Fruit fly (Drosophila melanogaster) whole organism, embryonic: ENCODE measurements around the gene Nf-YA.

ENCODE experiments used
- Abd-B ChIP-seq: fragments of 200-800 bp; sonication (Bioruptor generic); optimal IDR thresholded peaks from 2 replicates; lab custom pipeline; 2018; ENCODE audit warnings: missing biosample characterization, mild to moderate bottlenecking, missing genetic modification characterization, moderate library complexity
- Ada2b ChIP-seq: fragments of 200-800 bp; sonication (Bioruptor generic); IDR thresholded peaks from 2 replicates; pipeline ENCODE4 v1.3.6; 2022; ENCODE audit warnings: missing biosample characterization, missing genetic modification characterization
- B-H2 ChIP-seq: fragments of 200-800 bp; sonication (Bioruptor generic); optimal IDR thresholded peaks from 2 replicates; lab custom pipeline; 2018; ENCODE audit warnings: missing biosample characterization, mild to moderate bottlenecking, missing genetic modification characterization
- CG10959 ChIP-seq: fragments of 200-800 bp; sonication (Bioruptor generic); IDR thresholded peaks from 2 replicates; pipeline ENCODE4 v1.3.6; 2022; ENCODE audit warnings: missing biosample characterization, missing genetic modification characterization
- CG11504 ChIP-seq: fragments of 200-800 bp; sonication (Bioruptor generic); optimal IDR thresholded peaks from 3 replicates; lab custom pipeline; 2019; ENCODE audit warnings: missing biosample characterization, mild to moderate bottlenecking, missing genetic modification characterization, moderate library complexity
- CG12236 ChIP-seq: fragments of 200-800 bp; sonication (Bioruptor generic); optimal IDR thresholded peaks from 2 replicates; lab custom pipeline; 2016; ENCODE audit warnings: missing biosample characterization, missing genetic modification characterization
- CG13424 ChIP-seq: fragments of 200-800 bp; sonication (Bioruptor generic); optimal IDR thresholded peaks from 2 replicates; lab custom pipeline; 2019; ENCODE audit warnings: missing biosample characterization, mild to moderate bottlenecking, missing genetic modification characterization, moderate library complexity
- CG13894 ChIP-seq: fragments of 200-800 bp; sonication (Bioruptor generic); optimal IDR thresholded peaks from 3 replicates; lab custom pipeline; 2018; ENCODE audit warnings: missing biosample characterization, mild to moderate bottlenecking, missing genetic modification characterization, moderate library complexity
- CG1603 ChIP-seq: fragments of 200-800 bp; sonication (Bioruptor generic); optimal IDR thresholded peaks from 2 replicates; lab custom pipeline; 2019; ENCODE audit warnings: missing biosample characterization, mild to moderate bottlenecking, missing genetic modification characterization, moderate library complexity
- CG2202 ChIP-seq: fragments of 200-800 bp; sonication (Bioruptor generic); optimal IDR thresholded peaks from 2 replicates; lab custom pipeline; 2018; ENCODE audit warnings: missing biosample characterization, mild to moderate bottlenecking, missing genetic modification characterization
- CG2889 ChIP-seq: fragments of 200-800 bp; sonication (Bioruptor generic); IDR thresholded peaks from 3 replicates; pipeline ENCODE4 v1.3.6; 2022; ENCODE audit warnings: missing biosample characterization, missing genetic modification characterization
- CG31224 ChIP-seq: fragments of 200-800 bp; sonication (Bioruptor generic); IDR thresholded peaks from 2 replicates; pipeline ENCODE4 v1.3.6; 2022; ENCODE audit warnings: missing biosample characterization, missing genetic modification characterization
- CG4282 ChIP-seq: fragments of 200-800 bp; sonication (Bioruptor generic); optimal IDR thresholded peaks from 2 replicates; lab custom pipeline; 2016; ENCODE audit warnings: missing biosample characterization, missing genetic modification characterization
- CG6175 ChIP-seq: fragments of 200-800 bp; sonication (Bioruptor generic); IDR thresholded peaks from 3 replicates; pipeline ENCODE4 v1.3.6; 2022; ENCODE audit warnings: missing biosample characterization, missing genetic modification characterization
- CG6791 ChIP-seq: fragments of 200-800 bp; sonication (Bioruptor generic); IDR thresholded peaks from 3 replicates; pipeline ENCODE4 v1.3.6; 2022; ENCODE audit warnings: missing biosample characterization, missing genetic modification characterization; ENCODE audit not compliant: partially characterized antibody
- CG8924 ChIP-seq: fragments of 200-800 bp; optimal IDR thresholded peaks from 3 replicates; lab custom pipeline; 2019; ENCODE audit warnings: missing biosample characterization, mild to moderate bottlenecking, missing genetic modification characterization, moderate library complexity
- CG9797 ChIP-seq: fragments of 200-800 bp; sonication (Bioruptor generic); optimal IDR thresholded peaks from 3 replicates; lab custom pipeline; 2018; ENCODE audit warnings: missing biosample characterization, mild to moderate bottlenecking, missing genetic modification characterization
- CoRest ChIP-seq: fragments of 200-800 bp; sonication (Bioruptor generic); optimal IDR thresholded peaks from 3 replicates; lab custom pipeline; 2018; ENCODE audit warnings: missing biosample characterization, mild to moderate bottlenecking, missing genetic modification characterization, moderate library complexity
- CrebB ChIP-seq: fragments of 200-800 bp; sonication (Bioruptor generic); optimal IDR thresholded peaks from 3 replicates; lab custom pipeline; 2018; ENCODE audit warnings: missing biosample characterization, mild to moderate bottlenecking, missing genetic modification characterization
- Doc2 ChIP-seq: fragments of 200-800 bp; sonication (Bioruptor generic); IDR thresholded peaks from 2 replicates; pipeline ENCODE4 v1.3.6; 2022; ENCODE audit warnings: missing biosample characterization, missing genetic modification characterization
- Doc3 ChIP-seq: fragments of 200-800 bp; sonication (Bioruptor generic); IDR thresholded peaks from 3 replicates; pipeline ENCODE4 v1.3.6; 2022; ENCODE audit warnings: missing biosample characterization, missing genetic modification characterization; ENCODE audit not compliant: partially characterized antibody
- Eip74EF ChIP-seq, 2 experiments: fragments of 200-800 bp in 1 of 2; fragments of >200 bp in 1 of 2; sonication (Bioruptor generic) in 1 of 2; optimal IDR thresholded peaks; 2 replicates each; lab custom pipeline; 2017 to 2019; ENCODE audit warnings: missing biosample characterization in 2 of 2, missing genetic modification characterization in 2 of 2, mild to moderate bottlenecking in 1 of 2, moderate library complexity in 1 of 2
- Elba2 ChIP-seq: fragments of 200-800 bp; sonication (Bioruptor generic); optimal IDR thresholded peaks from 3 replicates; lab custom pipeline; 2016; ENCODE audit warnings: missing biosample characterization, missing genetic modification characterization
- H15 ChIP-seq: fragments of 200-800 bp; sonication (Bioruptor generic); IDR thresholded peaks from 3 replicates; pipeline ENCODE4 v1.3.6; 2022; ENCODE audit warnings: missing biosample characterization, missing genetic modification characterization
- NC2β ChIP-seq: fragments of 200-800 bp; sonication (Bioruptor generic); optimal IDR thresholded peaks from 2 replicates; lab custom pipeline; 2016; ENCODE audit warnings: missing biosample characterization, missing genetic modification characterization
- PHDP ChIP-seq: fragments of 200-800 bp; sonication (Bioruptor generic); optimal IDR thresholded peaks from 3 replicates; lab custom pipeline; 2018; ENCODE audit warnings: missing biosample characterization, mild to moderate bottlenecking, missing genetic modification characterization, moderate library complexity
- al ChIP-seq: fragments of 200-800 bp; sonication (Bioruptor generic); IDR thresholded peaks from 2 replicates; pipeline ENCODE4 v1.3.6; 2022; ENCODE audit warnings: missing biosample characterization, missing genetic modification characterization
- cad ChIP-seq: fragments of >200 bp; optimal IDR thresholded peaks from 2 replicates; lab custom pipeline; 2017; ENCODE audit warnings: missing biosample characterization, missing genetic modification characterization
- cato ChIP-seq: fragments of 200-800 bp; sonication (Bioruptor generic); optimal IDR thresholded peaks from 2 replicates; lab custom pipeline; 2016; ENCODE audit warnings: missing biosample characterization, missing genetic modification characterization, borderline replicate concordance
- corto ChIP-seq: fragments of 200-800 bp; sonication (Bioruptor generic); optimal IDR thresholded peaks from 2 replicates; lab custom pipeline; 2016; ENCODE audit warnings: missing biosample characterization, mild to moderate bottlenecking, missing genetic modification characterization, moderate library complexity
- dan ChIP-seq: fragments of 200-800 bp; sonication (Bioruptor generic); IDR thresholded peaks from 2 replicates; pipeline ENCODE4 v1.3.6; 2022; ENCODE audit warnings: missing biosample characterization, missing genetic modification characterization
- dm ChIP-seq: fragments of 200-800 bp; sonication (Bioruptor generic); optimal IDR thresholded peaks from 3 replicates; lab custom pipeline; 2016; ENCODE audit warnings: missing biosample characterization, missing genetic modification characterization
- dmrt99B ChIP-seq: fragments of 200-800 bp; sonication (Bioruptor generic); optimal IDR thresholded peaks from 2 replicates; lab custom pipeline; 2018; ENCODE audit warnings: missing biosample characterization, mild to moderate bottlenecking, missing genetic modification characterization, moderate library complexity
- fd102C ChIP-seq: fragments of 200-800 bp; sonication (Bioruptor generic); optimal IDR thresholded peaks from 2 replicates; lab custom pipeline; 2018; ENCODE audit warnings: missing biosample characterization, mild to moderate bottlenecking, missing genetic modification characterization, moderate library complexity
- fd3F ChIP-seq: fragments of 200-800 bp; sonication (Bioruptor generic); optimal IDR thresholded peaks from 2 replicates; lab custom pipeline; 2018; ENCODE audit warnings: missing biosample characterization, mild to moderate bottlenecking, missing genetic modification characterization, moderate library complexity
- gcm2 ChIP-seq: fragments of 200-800 bp; sonication (Bioruptor generic); optimal IDR thresholded peaks from 2 replicates; lab custom pipeline; 2016; ENCODE audit warnings: missing biosample characterization, missing genetic modification characterization
- grau ChIP-seq: fragments of 200-800 bp; optimal IDR thresholded peaks from 3 replicates; lab custom pipeline; 2019; ENCODE audit warnings: missing biosample characterization, mild to moderate bottlenecking, missing genetic modification characterization, moderate library complexity
- gsb ChIP-seq: fragments of 200-800 bp; sonication (Bioruptor generic); IDR thresholded peaks from 2 replicates; pipeline ENCODE4 v1.3.6; 2022; ENCODE audit warnings: missing biosample characterization, missing genetic modification characterization
- h ChIP-seq: fragments of >200 bp; optimal IDR thresholded peaks from 2 replicates; lab custom pipeline; 2017
- ham ChIP-seq: fragments of 200-800 bp; sonication (Bioruptor generic); IDR thresholded peaks from 2 replicates; pipeline ENCODE4 v1.3.6; 2022; ENCODE audit warnings: missing biosample characterization, missing genetic modification characterization
- lab ChIP-seq: fragments of 200-800 bp; sonication (Bioruptor generic); optimal IDR thresholded peaks from 3 replicates; lab custom pipeline; 2017; ENCODE audit warnings: missing biosample characterization, missing genetic modification characterization, mild to moderate bottlenecking, moderate library complexity, missing genetic modification reagents
- mirr ChIP-seq: fragments of 200-800 bp; sonication (Bioruptor generic); optimal IDR thresholded peaks from 3 replicates; lab custom pipeline; 2018; ENCODE audit warnings: missing biosample characterization, mild to moderate bottlenecking, missing genetic modification characterization
- mld ChIP-seq: fragments of 200-800 bp; sonication (Bioruptor generic); IDR thresholded peaks from 3 replicates; pipeline ENCODE4 v1.3.6; 2022; ENCODE audit warnings: missing biosample characterization, missing genetic modification characterization; ENCODE audit not compliant: partially characterized antibody
- nmo ChIP-seq: fragments of 200-800 bp; sonication (Bioruptor generic); optimal IDR thresholded peaks from 2 replicates; lab custom pipeline; 2018; ENCODE audit warnings: missing biosample characterization, mild to moderate bottlenecking, missing genetic modification characterization, moderate library complexity
- run ChIP-seq: fragments of 200-800 bp; sonication (Bioruptor generic); optimal IDR thresholded peaks from 3 replicates; lab custom pipeline; 2018; ENCODE audit warnings: missing biosample characterization, mild to moderate bottlenecking, missing genetic modification characterization
- ssp ChIP-seq: fragments of 200-800 bp; sonication (Bioruptor generic); IDR thresholded peaks from 2 replicates; pipeline ENCODE4 v1.3.6; 2022; ENCODE audit warnings: missing biosample characterization, missing genetic modification characterization
- stwl ChIP-seq: fragments of 200-800 bp; sonication (Bioruptor generic); optimal IDR thresholded peaks from 3 replicates; lab custom pipeline; 2018; ENCODE audit warnings: missing biosample characterization, mild to moderate bottlenecking, missing genetic modification characterization, moderate library complexity
- tll ChIP-seq, 2 experiments: fragments of 200-800 bp in 1 of 2; fragments of >200 bp in 1 of 2; sonication (Bioruptor generic) in 1 of 2; optimal IDR thresholded peaks; 2 replicates each; lab custom pipeline; 2017 to 2019; ENCODE audit warnings: missing biosample characterization in 2 of 2, missing genetic modification characterization in 2 of 2, mild to moderate bottlenecking in 1 of 2, moderate library complexity in 1 of 2
- zen ChIP-seq: fragments of 200-800 bp; sonication (Bioruptor generic); optimal IDR thresholded peaks from 3 replicates; lab custom pipeline; 2018; ENCODE audit warnings: missing biosample characterization, mild to moderate bottlenecking, missing genetic modification characterization, moderate library complexity
- zen2 ChIP-seq: fragments of 200-800 bp; sonication (Bioruptor generic); IDR thresholded peaks from 3 replicates; pipeline ENCODE4 v1.3.6; 2022; ENCODE audit warnings: missing biosample characterization, missing genetic modification characterization; ENCODE audit not compliant: partially characterized antibody

Nf-YA gene

dm6 chr3L:9476829-9477228 lies 34.8 kb upstream of the Nf-YA start, which contains the start of the genes Uch-L5 and Jarid2 (continued):
- peak; percentile 65 for TF ChIP-seq lab (GFP tag; lab: Kevin White, UChicago)
- peak; percentile 43 for TF ChIP-seq grau (tag; lab: Kevin White, UChicago)
- no peak for TF ChIP-seq CG6175 (GFP tag; lab: Robert Waterston, UW)
- TF ChIP-seq CG1603, result peak; percentile 91
- TF ChIP-seq CG12236 (GFP tag; lab: Kevin White, UChicago), result no peak
- no peak for TF ChIP-seq cad (GFP tag; lab: Kevin White, UChicago)
- TF ChIP-seq CG13894 (tag; lab: Kevin White, UChicago), result no peak
- no peak for TF ChIP-seq zen2
- TF ChIP-seq CG11504 (tag; lab: Kevin White, UChicago), result no peak
- TF ChIP-seq B-H2, result peak; percentile 38
- no peak for TF ChIP-seq Eip74EF (GFP tag; optimal IDR thresholded peaks at IDR 0.05; lab: Kevin White, UChicago)
- no peak for TF ChIP-seq run (tag; lab: Kevin White, UChicago)
- no peak for TF ChIP-seq PHDP (tag; lab: Kevin White, UChicago)
- peak; percentile 57 for TF ChIP-seq nmo (GFP tag; lab: Kevin White, UChicago)
- no peak for TF ChIP-seq fd3F
- peak in 1 of 2 experiments; percentile 22 for TF ChIP-seq tll (GFP tag; optimal IDR thresholded peaks at IDR 0.05; lab: Kevin White, UChicago)
- TF ChIP-seq Abd-B (GFP tag; lab: Kevin White, UChicago), result no peak
- TF ChIP-seq dm (GFP tag; lab: Kevin White, UChicago), result peak; percentile 81
- no peak for TF ChIP-seq fd102C (GFP tag; lab: Kevin White, UChicago)
- TF ChIP-seq CG9797 (GFP tag; lab: Kevin White, UChicago), result peak; percentile 60
- peak; percentile 77 for TF ChIP-seq NC2β
- peak; percentile 93 for TF ChIP-seq stwl (tag; lab: Kevin White, UChicago)
- no peak for TF ChIP-seq gsb (GFP tag; lab: Robert Waterston, UW)
- no peak for TF ChIP-seq h (lab: Kevin White, UChicago)
- TF ChIP-seq CG8924, result peak; percentile 58
- no peak for TF ChIP-seq cato (GFP tag; lab: Kevin White, UChicago)
- TF ChIP-seq Elba2, result peak; percentile 11
- no peak for TF ChIP-seq CG4282 (GFP tag; lab: Kevin White, UChicago)
- TF ChIP-seq CG2202 (tag; lab: Kevin White, UChicago), result no peak
- no peak for TF ChIP-seq Ada2b (GFP tag; lab: Robert Waterston, UW)
- no peak for TF ChIP-seq CG2889 (GFP tag; lab: Robert Waterston, UW)
- peak; percentile 38 for TF ChIP-seq zen
- TF ChIP-seq Doc2 (GFP tag; lab: Robert Waterston, UW), result no peak
- peak; percentile 36 for TF ChIP-seq CG13424
- 0 out of 3 replicates have a peak, but pooled peaks have one; percentile 40 for TF ChIP-seq H15 (GFP tag; lab: Robert Waterston, UW)
- TF ChIP-seq mirr (GFP tag; lab: Kevin White, UChicago), result peak; percentile 61
- TF ChIP-seq ssp (GFP tag; lab: Robert Waterston, UW), result no peak
- TF ChIP-seq mld (GFP tag; lab: Robert Waterston, UW), result no peak; the same call in 2 of the 3 replicates
- TF ChIP-seq Doc3 (GFP tag; lab: Robert Waterston, UW), result no peak; the same call in 2 of the 3 replicates
- no peak for TF ChIP-seq corto
- no peak for TF ChIP-seq CG10959 (GFP tag; lab: Robert Waterston, UW)
- peak; percentile 28 for TF ChIP-seq CoRest (tag; lab: Kevin White, UChicago)
- no peak for TF ChIP-seq al (GFP tag; lab: Robert Waterston, UW)
- no peak for TF ChIP-seq gcm2 (GFP tag; lab: Kevin White, UChicago)
- no peak for TF ChIP-seq dmrt99B (tag; lab: Kevin White, UChicago)
- TF ChIP-seq CrebB (tag; lab: Kevin White, UChicago), result peak; percentile 58
- TF ChIP-seq dan (GFP tag; lab: Robert Waterston, UW), result no peak
- TF ChIP-seq CG6791 (GFP tag; lab: Robert Waterston, UW), result peak; percentile 38; the same call in 1 of the 3 replicates
- TF ChIP-seq ham (GFP tag; lab: Robert Waterston, UW), result no peak
- no peak for TF ChIP-seq CG31224 (GFP tag; lab: Robert Waterston, UW)
